Fruit fly (Drosophila melanogaster): Measurements from ENCODE around the gene CG15296.

The CG15296 gene

DNA sequence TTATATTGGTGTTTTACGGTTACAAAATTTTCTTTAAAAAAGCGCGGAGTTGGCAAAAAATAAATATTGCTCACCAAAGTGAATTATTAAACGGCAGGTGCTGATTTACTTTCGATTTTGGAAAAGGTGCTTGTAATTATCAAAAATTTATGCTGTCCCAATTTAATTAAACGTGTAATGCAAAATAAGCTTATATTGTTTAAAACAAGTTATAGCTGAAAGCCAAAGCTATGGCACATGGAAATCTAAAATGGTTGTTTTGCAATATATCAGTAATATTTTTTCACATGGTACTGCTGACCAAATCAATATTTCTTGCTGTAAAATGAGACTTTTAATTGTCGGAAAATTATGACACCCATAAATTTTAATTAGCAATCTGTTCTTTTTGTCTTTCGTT, 19.8 kb upstream of the CG15296 start:
- TF ChIP-seq lola (GFP tag; optimal IDR thresholded peaks at IDR 0.05): no peak
- no peak for TF ChIP-seq sage (GFP tag; optimal IDR thresholded peaks at IDR 0.05)
- TF ChIP-seq dsf (GFP tag; optimal IDR thresholded peaks at IDR 0.05; ENCODE audit: borderline replicate concordance): no peak
- TF ChIP-seq dl (GFP tag; optimal IDR thresholded peaks at IDR 0.05; ENCODE audit: insufficient read depth in 1 of 2, partially characterized antibody in 2 of 2): no peak
- no peak for TF ChIP-seq CG32264 (GFP tag; optimal IDR thresholded peaks at IDR 0.05)
- no peak for TF ChIP-seq GATAd (GFP tag; optimal IDR thresholded peaks at IDR 0.05)
- TF ChIP-seq Hnf4 (GFP tag; optimal IDR thresholded peaks at IDR 0.05): no peak
- TF ChIP-seq CG9705 (GFP tag; optimal IDR thresholded peaks at IDR 0.05): no peak
- no peak for TF ChIP-seq sv (GFP tag; optimal IDR thresholded peaks at IDR 0.05)
- no peak for TF ChIP-seq CrebA (GFP tag; optimal IDR thresholded peaks at IDR 0.05; ENCODE audit: borderline replicate concordance)

DNA sequence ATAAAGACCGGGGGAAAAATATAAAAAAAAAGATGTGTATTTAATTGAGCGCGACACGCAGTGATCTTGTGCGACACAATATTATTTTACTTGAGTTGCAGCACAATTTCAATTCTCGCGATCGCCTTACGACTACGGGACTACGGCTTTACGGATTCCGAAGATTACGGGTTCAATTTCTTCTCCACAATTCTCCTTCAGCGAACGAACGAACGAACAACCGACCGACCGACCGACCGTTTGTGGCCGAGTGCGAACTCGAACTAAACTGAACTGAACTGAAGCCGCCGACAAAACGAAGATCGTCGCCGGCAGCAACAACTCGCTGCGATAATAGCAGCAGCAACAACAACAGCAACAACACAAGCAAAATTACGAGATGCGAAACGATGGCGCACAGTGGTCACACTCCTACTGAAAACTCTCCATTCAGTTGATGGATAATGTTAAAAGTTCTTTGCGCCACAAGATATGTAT, 18.8 kb upstream of the CG15296 start, which contains the start of gene spri:
spri (minus strand) TSS at position 265 of the 477 bp plus-strand sequence.
- TF ChIP-seq dmrt93B (GFP tag; optimal IDR thresholded peaks at IDR 0.05): no peak
- TF ChIP-seq CrebA (GFP tag; optimal IDR thresholded peaks at IDR 0.05; ENCODE audit: borderline replicate concordance): no peak
- peak; percentile 50 for TF ChIP-seq Hnf4 (GFP tag; optimal IDR thresholded peaks at IDR 0.05)
- peak in 1 of 2 experiments; percentile 6 for TF ChIP-seq foxo (GFP tag; optimal IDR thresholded peaks at IDR 0.05)
- TF ChIP-seq Jra (GFP tag; optimal IDR thresholded peaks at IDR 0.05): no peak
- TF ChIP-seq brk (GFP tag; optimal IDR thresholded peaks at IDR 0.05): no peak
- peak; percentile 2 for TF ChIP-seq OdsH (GFP tag; optimal IDR thresholded peaks at IDR 0.05)
- TF ChIP-seq br (GFP tag; optimal IDR thresholded peaks at IDR 0.05): peak; percentile 41
- no peak for TF ChIP-seq lola (GFP tag; optimal IDR thresholded peaks at IDR 0.05)
- TF ChIP-seq Myc (optimal IDR thresholded peaks at IDR 0.05): no peak
- TF ChIP-seq jim (GFP tag; optimal IDR thresholded peaks at IDR 0.05): no peak
- TF ChIP-seq rgr (GFP tag; optimal IDR thresholded peaks at IDR 0.05): peak; percentile 36
- TF ChIP-seq h (GFP tag; optimal IDR thresholded peaks at IDR 0.05): peak; percentile 22
- no peak for TF ChIP-seq fru (GFP tag; optimal IDR thresholded peaks at IDR 0.05)
- no peak for TF ChIP-seq N (GFP tag; optimal IDR thresholded peaks at IDR 0.05)
- TF ChIP-seq Abd-B (GFP tag; optimal IDR thresholded peaks at IDR 0.05): no peak
- TF ChIP-seq Dif (GFP tag; optimal IDR thresholded peaks at IDR 0.05; ENCODE audit: partially characterized antibody): peak; percentile 14
- TF ChIP-seq Rel (GFP tag; optimal IDR thresholded peaks at IDR 0.05): no peak
- peak; percentile 49 for TF ChIP-seq Rel (tag; optimal IDR thresholded peaks at IDR 0.05)
- TF ChIP-seq Sp1 (GFP tag; optimal IDR thresholded peaks at IDR 0.05): peak; percentile 38
- peak; percentile 65 for TF ChIP-seq woc (GFP tag; optimal IDR thresholded peaks at IDR 0.05)

DNA sequence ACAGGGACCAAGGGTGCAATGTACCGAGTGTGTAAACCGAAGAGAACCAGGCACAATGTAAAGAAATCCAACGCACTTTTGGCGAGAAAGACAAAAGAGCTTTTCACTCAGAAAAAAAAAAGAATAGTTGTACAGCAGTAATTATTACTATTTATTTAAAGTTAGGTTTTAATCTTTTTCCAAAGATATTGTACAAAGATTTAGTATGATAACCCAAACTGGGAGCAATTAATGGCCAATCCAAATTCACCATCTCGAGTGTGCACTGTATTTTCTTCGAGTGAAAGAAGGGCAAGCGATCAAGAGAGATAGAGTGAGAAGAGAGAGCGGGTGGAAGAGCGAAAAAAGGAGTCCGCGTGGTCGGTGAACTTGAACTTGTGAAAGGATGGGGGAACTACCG, 18.1 kb upstream of the CG15296 start:
- peak; percentile 92 for TF ChIP-seq br (GFP tag; optimal IDR thresholded peaks at IDR 0.05)
- TF ChIP-seq lola (GFP tag; optimal IDR thresholded peaks at IDR 0.05): no peak
- peak; percentile 47 for TF ChIP-seq GATAd (GFP tag; optimal IDR thresholded peaks at IDR 0.05)
- no peak for TF ChIP-seq jim (GFP tag; optimal IDR thresholded peaks at IDR 0.05)
- peak; percentile 88 for TF ChIP-seq tai (GFP tag; optimal IDR thresholded peaks at IDR 0.05)
- TF ChIP-seq Hr83 (GFP tag; optimal IDR thresholded peaks at IDR 0.05; ENCODE audit: poor library complexity, severe bottlenecking): no peak
- peak; percentile 90 for TF ChIP-seq woc (GFP tag; optimal IDR thresholded peaks at IDR 0.05)
- TF ChIP-seq Abd-B (GFP tag; optimal IDR thresholded peaks at IDR 0.05): no peak
- peak; percentile 93 for TF ChIP-seq ey (GFP tag; optimal IDR thresholded peaks at IDR 0.05)
- peak; percentile 94 for TF ChIP-seq HLH106 (tag; optimal IDR thresholded peaks at IDR 0.05)
- peak; percentile 97 for TF ChIP-seq fru (GFP tag; optimal IDR thresholded peaks at IDR 0.05)
- peak; percentile 94 for TF ChIP-seq psq (GFP tag; optimal IDR thresholded peaks at IDR 0.05)
- TF ChIP-seq Sp1 (GFP tag; optimal IDR thresholded peaks at IDR 0.05): peak; percentile 92
- TF ChIP-seq Rel (GFP tag; optimal IDR thresholded peaks at IDR 0.05): peak; percentile 42
- TF ChIP-seq Rel (tag; optimal IDR thresholded peaks at IDR 0.05): peak; percentile 19
- TF ChIP-seq Dfd (GFP tag; optimal IDR thresholded peaks at IDR 0.05): no peak
- TF ChIP-seq sage (GFP tag; optimal IDR thresholded peaks at IDR 0.05): peak; percentile 89
- peak; percentile 74 for TF ChIP-seq brk (GFP tag; optimal IDR thresholded peaks at IDR 0.05)
- TF ChIP-seq Vsx2 (GFP tag; optimal IDR thresholded peaks at IDR 0.05; ENCODE audit: partially characterized antibody): no peak
- no peak for TF ChIP-seq Hr78 (GFP tag; optimal IDR thresholded peaks at IDR 0.05)
- no peak for TF ChIP-seq N (GFP tag; optimal IDR thresholded peaks at IDR 0.05)
- peak; percentile 95 for TF ChIP-seq h (GFP tag; optimal IDR thresholded peaks at IDR 0.05)
- TF ChIP-seq dsf (GFP tag; optimal IDR thresholded peaks at IDR 0.05; ENCODE audit: borderline replicate concordance): peak; percentile 38
- peak; percentile 81 for TF ChIP-seq CG32264 (GFP tag; optimal IDR thresholded peaks at IDR 0.05)
- TF ChIP-seq dmrt93B (GFP tag; optimal IDR thresholded peaks at IDR 0.05): peak; percentile 84
- peak; percentile 84 for TF ChIP-seq Hnf4 (GFP tag; optimal IDR thresholded peaks at IDR 0.05)
- TF ChIP-seq Dif (GFP tag; optimal IDR thresholded peaks at IDR 0.05; ENCODE audit: partially characterized antibody): no peak
- TF ChIP-seq sv (GFP tag; optimal IDR thresholded peaks at IDR 0.05): no peak
- TF ChIP-seq foxo (GFP tag; optimal IDR thresholded peaks at IDR 0.05): peak; percentile 35 to 96
- TF ChIP-seq Mio (GFP tag; optimal IDR thresholded peaks at IDR 0.05): peak; percentile 24
- peak; percentile 90 for TF ChIP-seq rgr (GFP tag; optimal IDR thresholded peaks at IDR 0.05)
- TF ChIP-seq usp (GFP tag; optimal IDR thresholded peaks at IDR 0.05): no peak
- TF ChIP-seq CrebA (GFP tag; optimal IDR thresholded peaks at IDR 0.05; ENCODE audit: borderline replicate concordance): peak; percentile 21
- no peak for TF ChIP-seq Myc (optimal IDR thresholded peaks at IDR 0.05)
- no peak for TF ChIP-seq dl (GFP tag; optimal IDR thresholded peaks at IDR 0.05; ENCODE audit: insufficient read depth in 1 of 2, partially characterized antibody in 2 of 2)
- TF ChIP-seq CG9705 (GFP tag; optimal IDR thresholded peaks at IDR 0.05): peak; percentile 55
- TF ChIP-seq OdsH (GFP tag; optimal IDR thresholded peaks at IDR 0.05): peak; percentile 89
- TF ChIP-seq Jra (GFP tag; optimal IDR thresholded peaks at IDR 0.05): peak; percentile 70
- no peak for TF ChIP-seq pan (optimal IDR thresholded peaks at IDR 0.05)

All from whole organism, wandering third instar larva.